Fruit fly (Drosophila melanogaster) whole organism, embryonic: ENCODE measurements around the gene CG6168.
A peak's percentile ranks its signal among the peaks of the same experiment; 100 is the strongest.

Experiments
- Atf3 ChIP-seq: fragments of 200-800 bp; sonication (Bioruptor generic); optimal IDR thresholded peaks from 3 replicates; lab custom pipeline; 2016; ENCODE audit warnings: missing biosample characterization, missing genetic modification characterization
- Bgb ChIP-seq: fragments of 200-800 bp; sonication (Bioruptor generic); IDR thresholded peaks from 2 replicates; pipeline ENCODE4 v1.3.6; 2022; ENCODE audit warnings: missing biosample characterization, missing genetic modification characterization; ENCODE audit not compliant: partially characterized antibody
- C15 ChIP-seq: fragments of 200-800 bp; sonication (Bioruptor generic); IDR thresholded peaks from 3 replicates; pipeline ENCODE4 v1.3.6; 2022; ENCODE audit warnings: missing biosample characterization, missing genetic modification characterization
- CG11504 ChIP-seq: fragments of 200-800 bp; sonication (Bioruptor generic); optimal IDR thresholded peaks from 3 replicates; lab custom pipeline; 2019; ENCODE audit warnings: missing biosample characterization, mild to moderate bottlenecking, missing genetic modification characterization, moderate library complexity
- CG11696 ChIP-seq: fragments of 200-800 bp; sonication (Bioruptor generic); IDR thresholded peaks from 2 replicates; pipeline ENCODE4 v1.3.6; 2022; ENCODE audit warnings: missing biosample characterization, missing genetic modification characterization
- CG12071 ChIP-seq: fragments of 200-800 bp; sonication (Bioruptor generic); optimal IDR thresholded peaks from 3 replicates; lab custom pipeline; 2018; ENCODE audit warnings: missing biosample characterization, mild to moderate bottlenecking, missing genetic modification characterization
- CG12236 ChIP-seq: fragments of 200-800 bp; sonication (Bioruptor generic); optimal IDR thresholded peaks from 2 replicates; lab custom pipeline; 2016; ENCODE audit warnings: missing biosample characterization, missing genetic modification characterization
- CG12299 ChIP-seq: fragments of 200-800 bp; sonication (Bioruptor generic); optimal IDR thresholded peaks from 2 replicates; lab custom pipeline; 2018; ENCODE audit warnings: missing biosample characterization, mild to moderate bottlenecking, missing genetic modification characterization
- CG14014 ChIP-seq: fragments of 200-800 bp; sonication (Bioruptor generic); IDR thresholded peaks from 2 replicates; pipeline ENCODE4 v1.3.6; 2022; ENCODE audit warnings: missing biosample characterization, missing genetic modification characterization
- CG15479 ChIP-seq: fragments of 200-800 bp; sonication (Bioruptor generic); optimal IDR thresholded peaks from 3 replicates; lab custom pipeline; 2019; ENCODE audit warnings: missing biosample characterization, mild to moderate bottlenecking, missing genetic modification characterization, moderate library complexity
- CG18011 ChIP-seq: fragments of 200-800 bp; sonication (Bioruptor generic); optimal IDR thresholded peaks from 2 replicates; lab custom pipeline; 2017; ENCODE audit warnings: missing biosample characterization, missing genetic modification characterization, mild to moderate bottlenecking, moderate library complexity, missing genotype
- CG18476 ChIP-seq: fragments of 200-800 bp; sonication (Bioruptor generic); optimal IDR thresholded peaks from 2 replicates; lab custom pipeline; 2016; ENCODE audit warnings: missing biosample characterization, mild to moderate bottlenecking, missing genetic modification characterization
- CG31441 ChIP-seq: fragments of 200-800 bp; sonication (Bioruptor generic); IDR thresholded peaks from 2 replicates; pipeline ENCODE4 v1.3.6; 2022; ENCODE audit warnings: missing biosample characterization, missing genetic modification characterization
- CG33213 ChIP-seq: fragments of 200-800 bp; sonication (Bioruptor generic); optimal IDR thresholded peaks from 3 replicates; lab custom pipeline; 2016; ENCODE audit warnings: missing biosample characterization, missing genetic modification characterization
- CG34376 ChIP-seq: fragments of 200-800 bp; sonication (Bioruptor generic); optimal IDR thresholded peaks from 2 replicates; lab custom pipeline; 2018; ENCODE audit warnings: missing biosample characterization, mild to moderate bottlenecking, missing genetic modification characterization
- CG3847 ChIP-seq: fragments of 200-800 bp; sonication (Bioruptor generic); IDR thresholded peaks from 2 replicates; pipeline ENCODE4 v1.3.6; 2022; ENCODE audit warnings: missing biosample characterization, missing genetic modification characterization
- CG4820 ChIP-seq: fragments of 200-800 bp; sonication (Bioruptor generic); optimal IDR thresholded peaks from 3 replicates; lab custom pipeline; 2016; ENCODE audit warnings: missing biosample characterization, missing genetic modification characterization
- CG6175 ChIP-seq: fragments of 200-800 bp; sonication (Bioruptor generic); IDR thresholded peaks from 3 replicates; pipeline ENCODE4 v1.3.6; 2022; ENCODE audit warnings: missing biosample characterization, missing genetic modification characterization
- CG7745 ChIP-seq: fragments of 200-800 bp; sonication (Bioruptor generic); optimal IDR thresholded peaks from 2 replicates; lab custom pipeline; 2018; ENCODE audit warnings: missing biosample characterization, mild to moderate bottlenecking, missing genetic modification characterization, moderate library complexity
- CG8478 ChIP-seq: fragments of >200 bp; optimal IDR thresholded peaks from 2 replicates; lab custom pipeline; 2018
- Camta ChIP-seq: fragments of 200-800 bp; sonication (Bioruptor generic); optimal IDR thresholded peaks from 2 replicates; lab custom pipeline; 2016; ENCODE audit warnings: missing biosample characterization, missing genetic modification characterization
- CoRest ChIP-seq: fragments of 200-800 bp; sonication (Bioruptor generic); optimal IDR thresholded peaks from 3 replicates; lab custom pipeline; 2018; ENCODE audit warnings: missing biosample characterization, mild to moderate bottlenecking, missing genetic modification characterization, moderate library complexity
- D19B ChIP-seq: fragments of 200-800 bp; sonication (Bioruptor generic); optimal IDR thresholded peaks from 2 replicates; lab custom pipeline; 2017; ENCODE audit warnings: missing biosample characterization, mild to moderate bottlenecking, missing genetic modification characterization
- Dad ChIP-seq: fragments of 200-800 bp; sonication (Bioruptor generic); optimal IDR thresholded peaks from 3 replicates; lab custom pipeline; 2016; ENCODE audit warnings: missing biosample characterization, missing genetic modification characterization
- Dref ChIP-seq: fragments of 200-800 bp; sonication (Bioruptor generic); IDR thresholded peaks from 2 replicates; pipeline ENCODE4 v1.3.6; 2022; ENCODE audit warnings: missing biosample characterization, missing genetic modification characterization
- ERR ChIP-seq: fragments of 200-800 bp; sonication (Bioruptor generic); optimal IDR thresholded peaks from 2 replicates; lab custom pipeline; 2016; ENCODE audit warnings: missing biosample characterization, missing genetic modification characterization
- Ets65A ChIP-seq: fragments of 200-800 bp; sonication (Bioruptor generic); peaks from one replicate; lab custom pipeline; 2016; ENCODE audit warnings: missing biosample characterization, missing genetic modification characterization
- Gug ChIP-seq: fragments of 200-800 bp; sonication (Bioruptor generic); IDR thresholded peaks from 4 replicates; pipeline ENCODE4 v1.3.6; 2022; ENCODE audit warnings: missing biosample characterization, missing genetic modification characterization
- HLHmδ ChIP-seq: fragments of 200-800 bp; sonication (Bioruptor generic); optimal IDR thresholded peaks from 2 replicates; lab custom pipeline; 2018; ENCODE audit warnings: missing biosample characterization, mild to moderate bottlenecking, missing genetic modification characterization, moderate library complexity
- Neu2 ChIP-seq: fragments of 200-800 bp; sonication (Bioruptor generic); optimal IDR thresholded peaks from 3 replicates; lab custom pipeline; 2016; ENCODE audit warnings: missing biosample characterization, missing genetic modification characterization, borderline replicate concordance
- Pdp1 ChIP-seq, 2 experiments: fragments of 200-800 bp; sonication (Bioruptor generic); optimal IDR thresholded peaks; 3 replicates each; lab custom pipeline; 2016; ENCODE audit warnings: missing biosample characterization in 2 of 2, missing genetic modification characterization in 2 of 2, mild to moderate bottlenecking in 1 of 2, moderate library complexity in 1 of 2
- Sox102F ChIP-seq: fragments of 200-800 bp; sonication (Bioruptor generic); optimal IDR thresholded peaks from 2 replicates; lab custom pipeline; 2018; ENCODE audit warnings: missing biosample characterization, mild to moderate bottlenecking, missing genetic modification characterization, moderate library complexity
- az2 ChIP-seq: fragments of 200-800 bp; sonication (Bioruptor generic); optimal IDR thresholded peaks from 3 replicates; lab custom pipeline; 2016; ENCODE audit warnings: missing biosample characterization, missing genetic modification characterization
- bsh ChIP-seq, 2 experiments: fragments of 200-800 bp; sonication (Bioruptor generic); optimal IDR thresholded peaks; 2 replicates each; lab custom pipeline; 2017 to 2018; ENCODE audit warnings: mild to moderate bottlenecking in 2 of 2, missing biosample characterization in 2 of 2, missing genetic modification characterization in 2 of 2, moderate library complexity in 1 of 2
- cas ChIP-seq: fragments of 200-800 bp; sonication (Bioruptor generic); IDR thresholded peaks from 2 replicates; pipeline ENCODE4 v1.3.6; 2022; ENCODE audit warnings: missing biosample characterization, missing genetic modification characterization
- croc ChIP-seq: fragments of 200-800 bp; sonication (Bioruptor generic); conservative IDR thresholded peaks from 3 replicates; pipeline ENCODE4 v1.3.6; 2022; ENCODE audit warnings: missing biosample characterization, missing genetic modification characterization
- dmrt11E ChIP-seq: fragments of 200-800 bp; sonication (Bioruptor generic); optimal IDR thresholded peaks from 3 replicates; lab custom pipeline; 2018; ENCODE audit warnings: missing biosample characterization, mild to moderate bottlenecking, missing genetic modification characterization, moderate library complexity
- en ChIP-seq: fragments of 200-800 bp; sonication (Bioruptor generic); optimal IDR thresholded peaks from 2 replicates; lab custom pipeline; 2016; ENCODE audit warnings: missing biosample characterization, missing genetic modification characterization
- fd102C ChIP-seq: fragments of 200-800 bp; sonication (Bioruptor generic); optimal IDR thresholded peaks from 2 replicates; lab custom pipeline; 2018; ENCODE audit warnings: missing biosample characterization, mild to moderate bottlenecking, missing genetic modification characterization, moderate library complexity
- fd96Cb ChIP-seq: fragments of 200-800 bp; sonication (Bioruptor generic); optimal IDR thresholded peaks from 2 replicates; lab custom pipeline; 2018; ENCODE audit warnings: missing biosample characterization, mild to moderate bottlenecking, missing genetic modification characterization, moderate library complexity
- gt ChIP-seq: fragments of 200-800 bp; sonication (Bioruptor generic); IDR thresholded peaks from 2 replicates; pipeline ENCODE4 v1.3.6; 2022; ENCODE audit warnings: missing biosample characterization, missing genetic modification characterization
- h ChIP-seq: fragments of >200 bp; optimal IDR thresholded peaks from 2 replicates; lab custom pipeline; 2017
- ind ChIP-seq: fragments of 200-800 bp; sonication (Bioruptor generic); optimal IDR thresholded peaks from 3 replicates; lab custom pipeline; 2016; ENCODE audit warnings: missing biosample characterization, missing genetic modification characterization
- jigr1 ChIP-seq: fragments of 200-800 bp; sonication (Bioruptor generic); IDR thresholded peaks from 3 replicates; pipeline ENCODE4 v1.3.6; 2022; ENCODE audit warnings: missing biosample characterization, missing genetic modification characterization
- mld ChIP-seq: fragments of 200-800 bp; sonication (Bioruptor generic); IDR thresholded peaks from 3 replicates; pipeline ENCODE4 v1.3.6; 2022; ENCODE audit warnings: missing biosample characterization, missing genetic modification characterization; ENCODE audit not compliant: partially characterized antibody
- nom ChIP-seq: fragments of 200-800 bp; sonication (Bioruptor generic); optimal IDR thresholded peaks from 2 replicates; lab custom pipeline; 2017; ENCODE audit warnings: missing biosample characterization, missing genetic modification characterization, mild to moderate bottlenecking, moderate library complexity, missing genetic modification reagents
- salm ChIP-seq: fragments of 200-800 bp; sonication (Bioruptor generic); optimal IDR thresholded peaks from 2 replicates; lab custom pipeline; 2018; ENCODE audit warnings: missing biosample characterization, mild to moderate bottlenecking, missing genetic modification characterization
- sima ChIP-seq: fragments of 200-800 bp; sonication (Bioruptor generic); optimal IDR thresholded peaks from 2 replicates; lab custom pipeline; 2016; ENCODE audit warnings: missing biosample characterization, missing genetic modification characterization
- trem ChIP-seq: fragments of 200-800 bp; optimal IDR thresholded peaks from 3 replicates; lab custom pipeline; 2019; ENCODE audit warnings: missing biosample characterization, mild to moderate bottlenecking, missing genetic modification characterization, moderate library complexity
- zfh1 ChIP-seq: fragments of 200-800 bp; sonication (Bioruptor generic); IDR thresholded peaks from 3 replicates; pipeline ENCODE4 v1.3.6; 2022; ENCODE audit warnings: missing biosample characterization, missing genetic modification characterization

The CG6168 gene

dm6 chr3L:11306145-11307031 is 15.1 kb downstream of the CG6168 start (continued):
- no peak for TF ChIP-seq mld
- TF ChIP-seq Dref (GFP tag; lab: Robert Waterston, UW): no peak
- TF ChIP-seq jigr1: no peak
- no peak for TF ChIP-seq C15
- no peak for TF ChIP-seq CG31441
- TF ChIP-seq CG15479 (GFP tag; lab: Kevin White, UChicago): no peak
- TF ChIP-seq CG12299 (tag; lab: Kevin White, UChicago): no peak
- no peak for TF ChIP-seq gt (GFP tag; lab: Robert Waterston, UW)
- TF ChIP-seq Dad (GFP tag; lab: Kevin White, UChicago): no peak
- TF ChIP-seq CG18476 (GFP tag; lab: Kevin White, UChicago): no peak
- TF ChIP-seq CG12071: no peak
- no peak for TF ChIP-seq zfh1 (GFP tag; lab: Robert Waterston, UW)
- peak; percentile 4 for TF ChIP-seq CG7745 (tag; lab: Kevin White, UChicago)
- TF ChIP-seq CG33213 (GFP tag; lab: Kevin White, UChicago): no peak
- TF ChIP-seq CG11504 (tag; lab: Kevin White, UChicago): peak; percentile 48
- no peak for TF ChIP-seq en
- peak; percentile 46 for TF ChIP-seq dmrt11E (tag; lab: Kevin White, UChicago)
- TF ChIP-seq h (lab: Kevin White, UChicago): no peak
- TF ChIP-seq CG4820 (GFP tag; lab: Kevin White, UChicago): no peak
- no peak for TF ChIP-seq ERR (GFP tag; lab: Kevin White, UChicago)
- peak; percentile 25 for TF ChIP-seq Sox102F
- TF ChIP-seq CG8478: no peak
- TF ChIP-seq cas: no peak
- TF ChIP-seq fd96Cb: peak; percentile 18
- TF ChIP-seq croc (GFP tag; lab: Robert Waterston, UW): no peak
- TF ChIP-seq trem (tag; lab: Kevin White, UChicago): no peak
- TF ChIP-seq CG3847 (GFP tag; lab: Robert Waterston, UW): no peak
- no peak for TF ChIP-seq CG34376
- no peak for TF ChIP-seq Camta (GFP tag; lab: Kevin White, UChicago)
- TF ChIP-seq fd102C (GFP tag; lab: Kevin White, UChicago): no peak
- no peak for TF ChIP-seq HLHmδ (GFP tag; lab: Kevin White, UChicago)
- no peak for TF ChIP-seq Gug (GFP tag; lab: Robert Waterston, UW)
- no peak for TF ChIP-seq Bgb (GFP tag; lab: Robert Waterston, UW)
- no peak for TF ChIP-seq CG11696
- TF ChIP-seq Atf3: no peak
- no peak for TF ChIP-seq CG12236 (GFP tag; lab: Kevin White, UChicago)
- TF ChIP-seq nom: no peak
- 0 out of 2 replicates have a peak, but pooled peaks have one; percentile 14 for TF ChIP-seq CG14014
- 0 out of 3 replicates have a peak, but pooled peaks have one; percentile 65 for TF ChIP-seq CG6175
- no peak for TF ChIP-seq D19B (GFP tag; lab: Kevin White, UChicago)
- no peak for TF ChIP-seq CG18011 (GFP tag; lab: Kevin White, UChicago)
- peak; percentile 35 for TF ChIP-seq Ets65A (GFP tag; lab: Kevin White, UChicago)
- TF ChIP-seq salm: no peak
- TF ChIP-seq Neu2 (GFP tag; lab: Kevin White, UChicago): no peak
- no peak for TF ChIP-seq bsh (GFP tag; optimal IDR thresholded peaks at IDR 0.05; lab: Kevin White, UChicago)
- peak; percentile 21 for TF ChIP-seq CoRest (tag; lab: Kevin White, UChicago)
- peak in 1 of 2 experiments; percentile 2 for TF ChIP-seq Pdp1 (GFP tag; optimal IDR thresholded peaks at IDR 0.05; lab: Kevin White, UChicago)
- peak; percentile 16 for TF ChIP-seq ind (GFP tag; lab: Kevin White, UChicago)
- no peak for TF ChIP-seq sima (GFP tag; lab: Kevin White, UChicago)
- TF ChIP-seq az2: peak; percentile 5
